Fruit fly (Drosophila melanogaster): Measurements from ENCODE around the gene Hecw.

Hecw gene

DNA sequence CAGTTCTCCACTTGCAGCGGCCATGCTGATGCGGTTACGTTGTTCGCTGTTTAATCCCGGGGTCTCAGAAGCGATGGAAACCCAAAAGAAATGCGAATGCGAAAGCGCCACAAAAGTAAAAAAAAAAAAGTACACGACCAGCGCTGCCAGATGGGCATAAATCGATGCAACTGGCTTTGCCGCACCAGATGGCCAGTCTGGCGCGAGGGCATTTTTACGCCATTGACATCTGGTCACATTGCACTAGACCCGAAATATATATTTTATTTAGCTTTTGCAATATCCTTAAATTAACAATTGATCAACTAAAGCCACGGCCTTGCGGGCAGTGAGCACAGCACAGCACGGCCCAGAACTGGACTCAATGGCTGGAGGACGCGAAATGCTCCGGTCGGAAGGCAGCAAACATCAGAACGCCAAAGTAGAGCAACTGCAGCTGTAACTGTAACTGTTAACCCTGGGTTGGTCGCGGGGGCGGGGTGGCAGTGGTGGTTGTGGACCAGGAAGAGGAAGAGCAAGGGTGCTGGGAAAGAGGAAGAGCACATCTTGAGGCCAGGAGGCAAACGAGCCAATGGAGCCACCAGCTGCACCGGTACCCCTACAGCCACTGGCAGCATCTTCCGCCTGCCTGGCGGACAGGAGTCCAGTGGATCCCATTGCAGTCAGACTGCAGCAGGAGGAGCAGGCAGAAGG lies at the start of gene Hecw, which contains the start of gene LysRS:
TSS of gene Hecw (plus strand) at position 220 of the 693 bp plus-strand sequence.
TSS of gene LysRS (minus strand) at position 158 of the 693 bp plus-strand sequence.
- TF ChIP-seq noc (tag; optimal IDR thresholded peaks at IDR 0.05) = no peak

DNA sequence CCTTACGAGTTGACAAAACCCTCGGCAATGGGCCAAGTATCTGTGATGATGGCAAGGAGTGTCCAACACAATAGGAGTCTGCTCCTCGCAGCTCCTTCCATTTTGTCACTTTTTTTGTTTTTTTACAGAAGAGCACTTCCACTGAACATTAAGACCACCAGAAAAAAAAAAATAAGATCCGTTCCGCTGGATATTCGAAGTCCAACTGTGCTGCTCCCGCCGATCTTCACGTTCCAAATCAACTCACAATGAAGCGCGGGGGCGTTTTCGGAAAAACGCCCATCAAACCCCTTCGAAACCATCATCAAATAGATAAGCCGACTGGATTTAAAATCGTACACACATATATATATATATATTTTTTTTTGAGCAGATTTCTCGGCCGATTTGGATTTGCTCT lies 37.5 kb upstream of the Hecw start, which contains the start of gene Cubn:
TSS of gene Cubn (minus strand) at position 101 of the 400 bp plus-strand sequence.
- TF ChIP-seq noc (tag; optimal IDR thresholded peaks at IDR 0.05) = no peak

DNA sequence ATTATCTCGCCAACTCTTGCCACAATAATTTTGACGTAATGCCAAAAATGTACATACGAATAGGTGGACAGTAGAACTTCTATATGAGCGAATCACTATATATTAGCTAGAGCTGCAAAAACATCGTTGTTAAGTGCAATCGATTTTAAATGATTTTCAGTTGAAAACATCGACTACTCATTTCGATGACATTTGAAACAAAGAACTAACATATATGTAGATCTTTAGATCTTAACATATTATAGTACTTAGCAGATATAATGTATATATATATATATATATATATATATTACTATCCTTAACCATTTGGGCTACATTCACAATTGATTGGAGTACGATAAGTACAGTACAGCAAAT lies 32.6 kb upstream of the Hecw start, which contains the start of gene CG42395:
TSS of gene CG42395 (minus strand) at position 101 of the 357 bp plus-strand sequence.
- TF ChIP-seq noc (tag; optimal IDR thresholded peaks at IDR 0.05) = no peak

DNA sequence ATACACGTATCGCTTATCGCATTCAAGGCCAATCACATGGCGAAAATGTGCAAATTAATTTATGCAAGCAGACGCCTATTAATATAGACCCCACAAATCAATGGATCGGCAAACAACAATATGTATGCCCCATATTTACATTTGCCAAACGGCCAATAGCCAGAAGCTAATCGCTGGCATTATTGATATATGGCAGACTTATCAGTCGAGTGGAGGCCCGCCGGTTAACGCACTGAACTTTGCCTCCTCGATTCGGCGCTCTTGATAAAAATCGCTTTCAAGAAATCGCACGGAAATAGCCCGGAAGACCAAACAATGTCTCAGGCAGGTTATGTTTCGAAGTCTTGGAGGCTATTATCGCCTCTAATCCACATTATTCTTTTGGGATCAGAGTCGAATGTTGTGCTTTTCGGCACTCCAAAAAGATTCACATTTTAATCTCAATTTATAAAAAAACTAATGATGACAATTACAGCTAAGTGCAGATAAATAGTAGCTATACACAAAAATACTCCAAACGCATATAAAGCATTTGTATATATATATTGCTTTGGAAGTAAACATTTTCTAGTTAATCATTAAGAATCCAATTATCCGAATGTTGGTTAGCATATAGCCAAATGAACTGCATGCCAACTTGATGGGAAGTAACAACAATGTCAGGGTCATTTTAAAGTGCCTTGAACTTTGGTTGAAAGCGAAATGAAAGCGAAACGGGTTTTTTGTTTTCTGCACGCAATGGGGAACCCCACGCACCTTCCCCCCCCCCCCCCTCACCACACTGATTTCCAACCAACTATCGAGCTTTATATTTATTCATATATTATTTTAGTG lies 32.0 kb upstream of the Hecw start:
- TF ChIP-seq noc (tag; optimal IDR thresholded peaks at IDR 0.05) = no peak

DNA sequence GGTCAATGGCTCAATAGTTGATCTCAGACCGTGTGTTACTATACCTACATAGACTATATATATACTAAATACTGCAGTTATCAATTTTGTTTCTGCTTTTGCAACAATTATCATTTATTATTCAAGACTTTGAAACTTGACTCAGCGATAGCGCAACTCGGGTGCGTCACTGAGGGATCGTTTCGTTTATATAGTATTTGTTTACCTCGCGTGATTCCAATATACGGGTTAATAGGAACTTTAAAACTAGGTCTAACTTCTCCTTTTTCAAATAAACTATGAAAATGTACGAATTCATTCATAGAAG lies 31.5 kb upstream of the Hecw start:
- no peak for TF ChIP-seq noc (tag; optimal IDR thresholded peaks at IDR 0.05)

DNA sequence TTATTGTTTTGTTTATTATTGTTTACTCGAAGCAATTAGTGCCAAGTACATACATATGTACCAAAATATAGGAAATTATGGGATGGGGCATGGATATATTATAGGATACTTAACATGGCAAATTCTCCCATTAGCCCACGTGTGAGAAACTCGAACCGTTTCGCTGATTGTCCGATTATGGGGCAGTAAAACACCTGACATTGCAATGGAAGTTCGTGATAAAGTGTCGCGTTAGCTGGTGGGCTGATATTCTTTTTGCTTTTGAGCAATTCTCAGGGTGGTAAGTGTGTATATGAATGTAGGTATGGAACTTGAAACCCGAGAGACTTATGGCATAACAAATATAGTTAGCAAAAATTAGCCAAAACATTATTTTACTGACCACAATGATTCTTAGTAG lies 30.7 kb upstream of the Hecw start:
- no peak for TF ChIP-seq noc (tag; optimal IDR thresholded peaks at IDR 0.05)

DNA sequence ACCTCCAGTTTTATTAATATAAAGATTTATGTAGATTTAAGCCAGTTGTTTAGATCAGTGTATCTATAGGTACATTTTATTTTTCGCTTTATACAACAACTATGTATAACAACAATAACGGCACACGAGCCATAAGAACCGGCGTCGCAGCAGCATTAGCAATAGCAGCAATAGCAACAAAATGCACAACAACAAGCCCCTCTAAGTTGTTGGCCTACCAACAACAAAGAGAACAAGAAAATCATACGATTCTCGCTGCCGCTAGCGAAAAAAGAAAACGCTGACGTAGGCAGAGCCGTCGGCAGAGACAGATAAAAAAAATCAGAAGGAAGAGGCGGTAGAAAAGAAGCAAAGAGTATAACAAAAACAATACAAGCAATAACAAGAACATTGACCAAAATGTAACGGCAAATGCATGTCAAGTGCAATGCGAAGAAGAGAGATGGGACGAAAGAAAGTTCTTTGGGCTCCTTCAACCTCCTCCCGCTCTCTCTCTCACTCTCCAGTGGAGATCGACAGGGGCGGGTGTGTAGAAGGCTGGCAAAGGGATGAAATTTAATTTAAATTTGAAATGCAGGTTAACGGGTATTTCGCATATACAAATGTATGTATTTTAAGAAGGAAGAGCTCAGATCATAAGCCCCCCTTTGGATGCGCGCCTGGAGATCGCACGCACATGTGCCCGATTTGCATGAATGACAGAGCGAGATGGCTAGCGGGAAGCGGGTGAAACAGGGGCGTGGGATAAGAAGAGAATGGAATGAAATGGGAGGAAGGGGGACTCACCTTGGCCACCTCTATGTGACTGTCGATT lies 29.8 kb upstream of the Hecw start:
- TF ChIP-seq noc (tag; optimal IDR thresholded peaks at IDR 0.05) = peak; percentile 99

DNA sequence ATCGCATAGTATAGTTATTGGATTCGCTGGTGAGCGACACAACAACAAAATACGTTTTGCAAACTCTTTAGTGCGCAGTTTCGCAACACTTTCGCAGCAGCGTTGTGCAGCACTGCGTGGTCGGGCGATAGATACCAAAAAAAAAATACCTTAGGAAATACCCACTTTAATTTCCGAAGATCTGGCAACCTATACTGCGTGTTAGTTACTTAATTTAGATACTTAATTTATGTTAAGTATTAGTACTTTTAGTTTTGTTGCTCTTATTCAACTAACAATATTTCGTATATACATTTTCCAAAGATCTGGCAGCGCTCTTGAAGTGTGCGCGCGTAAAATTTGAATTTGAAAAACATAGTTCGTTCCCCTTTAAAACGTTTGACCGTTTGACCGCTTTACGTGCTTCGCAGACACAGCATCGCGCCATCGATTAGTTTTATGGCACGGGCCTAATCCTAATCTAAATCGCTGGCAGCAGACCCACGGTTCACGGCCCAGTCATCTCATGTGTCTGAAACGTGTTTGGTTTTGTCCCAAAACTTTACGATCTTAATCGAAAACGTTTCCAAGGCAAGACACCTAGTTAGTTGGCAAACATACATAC lies 28.7 kb upstream of the Hecw start, which contains the start of gene LPCAT:
TSS of gene LPCAT (minus strand) at position 70 of the 604 bp plus-strand sequence.
- no peak for TF ChIP-seq noc (tag; optimal IDR thresholded peaks at IDR 0.05)

DNA sequence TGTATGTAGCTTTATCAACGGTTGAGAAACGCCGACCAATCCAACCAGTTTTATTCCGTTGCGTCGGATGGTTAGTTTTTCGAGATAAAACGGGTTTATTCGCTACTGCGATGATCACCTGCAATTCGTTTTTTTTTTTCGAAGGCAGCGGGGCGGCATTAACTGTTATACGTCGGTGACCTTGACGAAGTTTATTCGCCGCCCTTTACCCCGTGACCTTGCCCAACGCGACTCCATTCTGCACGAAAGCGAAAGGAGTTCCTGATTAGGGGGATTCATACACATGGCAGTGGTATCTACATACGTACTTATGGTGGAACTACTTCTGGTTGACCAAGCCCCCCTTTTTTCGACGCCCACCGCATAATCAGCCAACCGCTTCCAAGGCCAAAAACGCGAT lies 28.2 kb upstream of the Hecw start:
- TF ChIP-seq noc (tag; optimal IDR thresholded peaks at IDR 0.05) = no peak

DNA sequence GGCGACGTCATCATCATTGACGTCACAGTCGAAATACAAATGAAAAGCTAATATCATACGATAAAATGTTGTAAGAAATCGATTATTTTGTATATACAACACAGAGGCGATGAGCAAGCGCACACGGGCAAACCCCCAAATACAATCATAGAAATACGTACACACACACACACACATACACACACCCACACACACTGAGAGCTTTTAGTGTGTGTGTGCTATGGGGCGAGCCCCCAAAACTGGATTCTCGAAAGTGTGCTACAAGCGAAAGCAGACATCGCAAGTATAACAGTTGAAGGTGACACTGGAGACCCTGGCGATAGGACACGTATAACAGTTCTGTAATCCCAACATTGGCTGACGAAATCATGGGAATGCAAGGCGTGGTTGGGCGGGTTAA lies 26.9 kb upstream of the Hecw start:
- TF ChIP-seq noc (tag; optimal IDR thresholded peaks at IDR 0.05) = no peak

DNA sequence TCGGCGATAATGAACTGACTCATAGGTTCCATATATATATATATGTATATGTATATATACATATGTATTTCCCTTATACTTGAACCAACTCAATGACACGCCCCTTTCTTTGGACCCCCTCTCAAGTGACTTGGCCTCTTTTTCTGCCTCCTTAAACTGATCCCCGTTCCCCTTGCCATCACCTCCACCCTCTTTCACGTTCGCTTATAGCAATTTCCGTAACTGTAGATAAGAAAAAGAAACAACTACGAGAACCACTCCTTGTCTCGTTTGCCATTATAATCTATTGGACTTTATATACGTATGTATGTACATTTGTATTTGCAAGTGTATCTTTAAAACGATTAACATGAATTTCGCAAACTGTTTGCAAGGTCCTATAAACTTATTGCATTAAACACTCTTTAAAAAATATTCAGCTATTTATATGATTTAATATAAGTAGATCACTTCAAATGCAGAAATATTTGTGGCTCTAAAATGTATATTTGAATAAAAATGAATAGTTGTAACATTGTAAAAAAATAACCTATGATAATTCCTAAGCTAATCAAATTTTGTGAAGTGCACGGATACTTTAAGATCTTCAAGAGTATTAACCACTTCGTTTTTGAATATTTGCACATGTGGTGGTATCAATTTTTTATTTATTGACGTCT lies 26.0 kb upstream of the Hecw start:
- TF ChIP-seq noc (tag; optimal IDR thresholded peaks at IDR 0.05) = peak; percentile 93

DNA sequence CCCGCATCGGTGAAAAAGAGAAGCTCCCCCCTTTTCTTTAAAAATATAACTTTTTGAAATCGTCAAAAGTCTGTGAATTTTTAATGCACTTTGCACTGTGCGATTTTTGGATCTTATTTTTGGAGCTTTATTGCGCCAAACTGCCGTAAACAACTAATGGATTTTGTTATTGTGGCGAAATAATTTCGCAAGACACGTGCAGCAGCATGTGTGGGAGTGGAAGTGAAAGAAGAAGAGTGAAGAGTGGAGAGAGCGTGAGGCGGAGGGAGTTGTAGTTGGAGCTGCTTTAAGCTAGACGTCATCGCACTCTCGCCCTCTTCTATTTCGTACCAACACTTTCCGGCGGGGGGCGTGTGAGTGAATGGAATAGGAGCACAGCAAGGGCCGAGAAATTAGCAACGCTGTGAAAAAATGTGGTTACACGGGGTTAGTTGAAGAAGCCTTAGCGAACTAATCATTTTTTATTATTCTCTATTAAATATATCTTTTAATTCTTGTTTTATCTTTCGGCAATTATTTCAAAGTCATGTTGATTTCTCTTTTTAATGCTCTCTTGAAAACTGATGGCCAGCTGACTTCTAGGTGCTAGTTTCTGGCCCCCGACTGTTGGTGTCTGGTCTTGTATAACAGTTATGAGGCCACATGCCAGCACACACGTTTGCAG lies 25.2 kb upstream of the Hecw start:
- peak; percentile 97 for TF ChIP-seq noc (tag; optimal IDR thresholded peaks at IDR 0.05)

DNA sequence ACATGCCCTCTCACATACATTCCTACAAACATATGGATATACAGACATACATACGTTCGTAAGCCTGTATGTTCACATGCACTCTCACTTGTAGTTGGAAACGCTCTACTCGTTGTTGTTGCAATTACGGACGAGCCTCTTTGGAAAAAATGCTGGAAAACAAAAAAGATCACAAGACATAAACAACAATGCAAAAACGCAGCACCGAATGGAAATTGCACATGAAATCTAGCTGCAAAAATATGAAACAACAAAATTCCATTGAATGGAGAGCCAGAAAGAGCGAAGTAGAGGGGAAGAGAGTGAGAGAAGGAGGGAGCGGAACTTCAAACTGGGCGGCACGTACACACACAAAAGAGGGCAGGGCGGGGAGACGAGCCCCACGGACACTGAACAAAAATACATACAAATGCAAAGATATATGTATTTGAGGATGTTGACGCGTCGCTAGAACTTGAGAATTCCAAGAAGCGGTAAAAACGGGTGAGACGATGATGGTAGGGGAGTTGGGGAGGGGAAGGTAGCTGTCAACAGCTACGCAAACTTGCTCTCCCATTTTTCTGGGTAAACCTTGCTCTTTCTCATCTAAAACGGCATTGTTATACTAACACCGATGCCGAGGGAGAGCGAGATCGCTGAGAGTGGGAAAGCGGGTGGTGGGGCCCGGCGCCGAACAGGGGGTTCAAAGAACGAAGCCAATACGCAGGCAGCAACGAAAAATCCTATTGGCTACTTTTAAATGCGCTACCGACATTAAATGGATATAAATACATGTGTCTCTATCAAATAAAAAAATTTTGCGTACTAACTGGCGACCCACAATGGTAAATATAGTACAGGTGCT lies 24.4 kb upstream of the Hecw start:
- no peak for TF ChIP-seq noc (tag; optimal IDR thresholded peaks at IDR 0.05)

DNA sequence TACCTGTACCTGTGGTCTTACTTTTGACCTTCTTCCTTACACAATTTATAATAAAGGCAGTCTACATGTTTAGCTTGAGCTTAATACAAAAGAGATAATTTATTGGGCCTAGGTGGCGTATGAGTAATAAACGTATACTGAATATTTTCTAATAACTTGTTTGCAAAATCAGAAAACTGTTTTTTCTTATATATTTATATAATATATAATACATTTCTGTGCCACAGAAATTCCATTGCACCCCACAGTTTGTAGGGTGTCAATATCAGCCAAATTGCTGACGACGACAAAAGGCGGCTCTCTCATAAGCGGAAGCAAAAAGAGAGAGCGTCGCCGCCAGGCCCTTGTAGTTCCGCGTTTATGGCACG lies 23.8 kb upstream of the Hecw start:
- no peak for TF ChIP-seq noc (tag; optimal IDR thresholded peaks at IDR 0.05)
